Worm (Caenorhabditis elegans) whole organism, L1 larva: ENCODE data around the gene mtpn-1.

ENCODE experiments used
- F16B12.6 ChIP-seq: fragments of 150-350 bp; optimal IDR thresholded peaks from 2 replicates; lab custom pipeline; 2014; ENCODE audit warnings: missing biosample characterization, missing genetic modification characterization
- aly-2 ChIP-seq: fragments of 150-350 bp; optimal IDR thresholded peaks from 2 replicates; lab custom pipeline; 2014; ENCODE audit warnings: missing biosample characterization, missing genetic modification characterization
- egl-27 ChIP-seq, 2 experiments: fragments of 150-350 bp in 1 of 2; sonication (generic microtip); optimal IDR thresholded peaks; 3 replicates each; lab custom pipeline; 2017 to 2018; ENCODE audit warnings: missing biosample characterization in 2 of 2, missing genetic modification characterization in 2 of 2, missing genetic modification reagents in 2 of 2
- fkh-10 ChIP-seq: sonication (generic microtip); optimal IDR thresholded peaks from 2 replicates; lab custom pipeline; 2017; ENCODE audit warnings: missing biosample characterization, missing genetic modification reagents, missing genetic modification characterization
- jun-1 ChIP-seq: fragments of 150-350 bp; optimal IDR thresholded peaks from 2 replicates; lab custom pipeline; 2014; ENCODE audit warnings: missing biosample characterization, missing genetic modification reagents, missing genetic modification characterization
- lin-13 ChIP-seq: fragments of 150-350 bp; optimal IDR thresholded peaks from 2 replicates; lab custom pipeline; 2014; ENCODE audit warnings: missing biosample characterization, missing genetic modification reagents, missing genetic modification characterization
- lir-3 ChIP-seq: sonication (generic microtip); optimal IDR thresholded peaks from 2 replicates; lab custom pipeline; 2016; ENCODE audit warnings: mild to moderate bottlenecking, missing genetic modification characterization, moderate library complexity, missing compliant biosample characterization; ENCODE audit not compliant: poor library complexity
- lsy-2 ChIP-seq, 2 experiments: fragments of 150-350 bp; optimal IDR thresholded peaks; 2 replicates each; lab custom pipeline; 2014; ENCODE audit warnings: missing biosample characterization in 2 of 2, missing genetic modification characterization in 2 of 2
- nhr-11 ChIP-seq: fragments of 150-350 bp; optimal IDR thresholded peaks from 2 replicates; lab custom pipeline; 2014; ENCODE audit warnings: missing biosample characterization, missing genetic modification characterization
- snu-23 ChIP-seq: sonication (generic microtip); optimal IDR thresholded peaks from 2 replicates; lab custom pipeline; 2016; ENCODE audit warnings: missing genetic modification characterization, missing compliant biosample characterization
- vab-15 ChIP-seq: sonication (generic microtip); optimal IDR thresholded peaks from 2 replicates; lab custom pipeline; 2017; ENCODE audit warnings: missing genotype, mild to moderate bottlenecking, missing genetic modification characterization, missing compliant biosample characterization

DNA sequence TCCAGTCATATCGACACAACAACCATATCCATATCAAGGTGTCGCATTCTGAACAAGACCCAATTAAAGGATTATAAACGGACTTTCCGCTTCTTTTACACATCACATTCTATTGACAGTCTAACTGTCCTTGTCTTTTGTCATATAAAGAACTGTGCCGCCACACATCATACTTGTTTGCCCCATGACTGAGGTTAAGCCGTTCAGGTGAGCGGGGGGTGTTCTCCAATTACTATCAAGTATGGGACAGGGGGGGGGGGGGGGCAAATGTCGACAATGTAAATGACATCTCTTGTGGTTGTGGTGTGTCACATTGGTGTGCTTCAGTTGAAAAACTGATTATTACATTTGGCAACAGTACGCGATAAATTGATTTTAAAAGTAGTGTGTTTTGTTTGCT lies 26.5 kb downstream of the mtpn-1 start:
- TF ChIP-seq nhr-11 (tag; lab: Kevin White, UChicago) (no peak), lin-13 (GFP tag; lab: Kevin White, UChicago) (no peak), F16B12.6 (tag; lab: Kevin White, UChicago) (no peak), egl-27 (tag; optimal IDR thresholded peaks at IDR 0.05; lab: Kevin White, UChicago) (no peak), vab-15 (tag; lab: Kevin White, UChicago) (no peak), lir-3 (tag; lab: Kevin White, UChicago) (no peak), aly-2 (tag; lab: Kevin White, UChicago) (no peak), lsy-2 (tag; optimal IDR thresholded peaks at IDR 0.05; lab: Kevin White, UChicago) (no peak), fkh-10 (no peak), jun-1 (no peak), snu-23 (no peak)
